Fruit fly (Drosophila melanogaster) whole organism, embryonic: Measurements from ENCODE around the gene vari.

Experiments
- Asciz ChIP-seq: fragments of 200-800 bp; sonication (Bioruptor generic); optimal IDR thresholded peaks from 2 replicates; lab custom pipeline; 2017; ENCODE audit warnings: missing biosample characterization, mild to moderate bottlenecking, missing genetic modification characterization, missing genetic modification reagents
- Bdp1 ChIP-seq: fragments of 200-800 bp; sonication (Bioruptor generic); optimal IDR thresholded peaks from 3 replicates; lab custom pipeline; 2016; ENCODE audit warnings: missing biosample characterization, missing genetic modification characterization
- CG10321 ChIP-seq: fragments of 200-800 bp; sonication (Bioruptor generic); IDR thresholded peaks from 2 replicates; pipeline ENCODE4 v1.3.6; 2022; ENCODE audit warnings: missing biosample characterization, missing genetic modification characterization
- CG10565 ChIP-seq: fragments of 200-800 bp; sonication (Bioruptor generic); optimal IDR thresholded peaks from 3 replicates; lab custom pipeline; 2016; ENCODE audit warnings: missing biosample characterization, mild to moderate bottlenecking, missing genetic modification characterization
- CG12236 ChIP-seq: fragments of 200-800 bp; sonication (Bioruptor generic); optimal IDR thresholded peaks from 2 replicates; lab custom pipeline; 2016; ENCODE audit warnings: missing biosample characterization, missing genetic modification characterization
- CG14014 ChIP-seq: fragments of 200-800 bp; sonication (Bioruptor generic); IDR thresholded peaks from 2 replicates; pipeline ENCODE4 v1.3.6; 2022; ENCODE audit warnings: missing biosample characterization, missing genetic modification characterization
- CG17829 ChIP-seq: fragments of 200-800 bp; optimal IDR thresholded peaks from 2 replicates; lab custom pipeline; 2019; ENCODE audit warnings: missing biosample characterization, mild to moderate bottlenecking, missing genetic modification characterization, moderate library complexity
- CG2129 ChIP-seq: fragments of 200-800 bp; sonication (Bioruptor generic); IDR thresholded peaks from 2 replicates; pipeline ENCODE4 v1.3.6; 2022; ENCODE audit warnings: missing biosample characterization, missing genetic modification characterization; ENCODE audit not compliant: partially characterized antibody
- CG30403 ChIP-seq: fragments of 200-800 bp; sonication (Bioruptor generic); optimal IDR thresholded peaks from 3 replicates; lab custom pipeline; 2016; ENCODE audit warnings: missing biosample characterization, missing genetic modification characterization
- CG32532 ChIP-seq: fragments of 200-800 bp; sonication (Bioruptor generic); IDR thresholded peaks from 2 replicates; pipeline ENCODE4 v1.3.6; 2022; ENCODE audit warnings: missing biosample characterization, missing genetic modification characterization
- CG6689 ChIP-seq: fragments of 200-800 bp; sonication (Bioruptor generic); IDR thresholded peaks from 2 replicates; pipeline ENCODE4 v1.3.6; 2022; ENCODE audit warnings: missing biosample characterization, missing genetic modification characterization
- CG7271 ChIP-seq: fragments of 200-800 bp; sonication (Bioruptor generic); optimal IDR thresholded peaks from 2 replicates; lab custom pipeline; 2018; ENCODE audit warnings: missing biosample characterization, mild to moderate bottlenecking, missing genetic modification characterization, moderate library complexity
- CG7786 ChIP-seq: fragments of 200-800 bp; sonication (Bioruptor generic); optimal IDR thresholded peaks from 2 replicates; lab custom pipeline; 2016; ENCODE audit warnings: missing biosample characterization, missing genetic modification characterization
- CG7839 ChIP-seq: fragments of 200-800 bp; sonication (Bioruptor generic); optimal IDR thresholded peaks from 3 replicates; lab custom pipeline; 2018; ENCODE audit warnings: missing biosample characterization, mild to moderate bottlenecking, missing genetic modification characterization, moderate library complexity
- CG8359 ChIP-seq: fragments of 200-800 bp; sonication (Bioruptor generic); optimal IDR thresholded peaks from 2 replicates; lab custom pipeline; 2017; ENCODE audit warnings: missing biosample characterization, mild to moderate bottlenecking, missing genetic modification characterization, borderline replicate concordance
- CG9797 ChIP-seq: fragments of 200-800 bp; sonication (Bioruptor generic); optimal IDR thresholded peaks from 3 replicates; lab custom pipeline; 2018; ENCODE audit warnings: missing biosample characterization, mild to moderate bottlenecking, missing genetic modification characterization
- D19B ChIP-seq: fragments of 200-800 bp; sonication (Bioruptor generic); optimal IDR thresholded peaks from 2 replicates; lab custom pipeline; 2017; ENCODE audit warnings: missing biosample characterization, mild to moderate bottlenecking, missing genetic modification characterization
- Dbx ChIP-seq: fragments of 200-800 bp; sonication (Bioruptor generic); IDR thresholded peaks from 3 replicates; pipeline ENCODE4 v1.3.6; 2022; ENCODE audit warnings: missing biosample characterization, missing genetic modification characterization
- Dek ChIP-seq: fragments of 200-800 bp; sonication (Bioruptor generic); optimal IDR thresholded peaks from 3 replicates; lab custom pipeline; 2019; ENCODE audit warnings: missing biosample characterization, mild to moderate bottlenecking, missing genetic modification characterization, moderate library complexity
- Doc3 ChIP-seq: fragments of 200-800 bp; sonication (Bioruptor generic); IDR thresholded peaks from 3 replicates; pipeline ENCODE4 v1.3.6; 2022; ENCODE audit warnings: missing biosample characterization, missing genetic modification characterization; ENCODE audit not compliant: partially characterized antibody
- Ets65A ChIP-seq: fragments of 200-800 bp; sonication (Bioruptor generic); peaks from one replicate; lab custom pipeline; 2016; ENCODE audit warnings: missing biosample characterization, missing genetic modification characterization
- Gsc ChIP-seq: fragments of 200-800 bp; sonication (Bioruptor generic); IDR thresholded peaks from 2 replicates; pipeline ENCODE4 v1.3.6; 2022; ENCODE audit warnings: missing biosample characterization, missing genetic modification characterization
- Hand ChIP-seq: fragments of 200-800 bp; sonication (Bioruptor generic); optimal IDR thresholded peaks from 2 replicates; lab custom pipeline; 2017; ENCODE audit warnings: mild to moderate bottlenecking, missing biosample characterization, missing genetic modification reagents, missing genetic modification characterization
- HmgZ ChIP-seq: fragments of 200-800 bp; sonication (Bioruptor generic); optimal IDR thresholded peaks from 2 replicates; lab custom pipeline; 2018; ENCODE audit warnings: missing biosample characterization, mild to moderate bottlenecking, missing genetic modification characterization
- Hmr ChIP-seq: fragments of 200-800 bp; sonication (Bioruptor generic); optimal IDR thresholded peaks from 3 replicates; lab custom pipeline; 2017; ENCODE audit warnings: mild to moderate bottlenecking, missing biosample characterization, missing genetic modification reagents, missing genetic modification characterization
- Hr39 ChIP-seq: fragments of >200 bp; optimal IDR thresholded peaks from 2 replicates; lab custom pipeline; 2017
- Lhr ChIP-seq: fragments of 200-800 bp; sonication (Bioruptor generic); optimal IDR thresholded peaks from 3 replicates; lab custom pipeline; 2017; ENCODE audit warnings: mild to moderate bottlenecking, missing biosample characterization, missing genetic modification reagents, missing genetic modification characterization
- NfI ChIP-seq: fragments of 200-800 bp; sonication (Bioruptor generic); optimal IDR thresholded peaks from 3 replicates; lab custom pipeline; 2018; ENCODE audit warnings: missing biosample characterization, mild to moderate bottlenecking, missing genetic modification characterization, moderate library complexity
- Oaz ChIP-seq: fragments of 200-800 bp; sonication (Bioruptor generic); IDR thresholded peaks from 2 replicates; pipeline ENCODE4 v1.3.6; 2022; ENCODE audit warnings: missing biosample characterization, missing genetic modification characterization
- Ravus ChIP-seq: fragments of 200-800 bp; sonication (Bioruptor generic); IDR thresholded peaks from 2 replicates; pipeline ENCODE4 v1.3.6; 2022; ENCODE audit warnings: missing biosample characterization, missing genetic modification characterization
- ac ChIP-seq: fragments of 200-800 bp; sonication (Bioruptor generic); optimal IDR thresholded peaks from 3 replicates; lab custom pipeline; 2017; ENCODE audit warnings: missing biosample characterization, mild to moderate bottlenecking, missing genetic modification characterization
- bab2 ChIP-seq: fragments of 200-800 bp; sonication (Bioruptor generic); optimal IDR thresholded peaks from 2 replicates; lab custom pipeline; 2016; ENCODE audit warnings: missing biosample characterization, missing genetic modification characterization
- cg ChIP-seq: fragments of 200-800 bp; sonication (Bioruptor generic); optimal IDR thresholded peaks from 3 replicates; lab custom pipeline; 2019; ENCODE audit warnings: missing biosample characterization, mild to moderate bottlenecking, missing genetic modification characterization, moderate library complexity
- dati ChIP-seq: fragments of 200-800 bp; sonication (Bioruptor generic); IDR thresholded peaks from 2 replicates; pipeline ENCODE4 v1.3.6; 2022; ENCODE audit warnings: missing biosample characterization, missing genetic modification characterization
- dmrt99B ChIP-seq: fragments of 200-800 bp; sonication (Bioruptor generic); optimal IDR thresholded peaks from 2 replicates; lab custom pipeline; 2018; ENCODE audit warnings: missing biosample characterization, mild to moderate bottlenecking, missing genetic modification characterization, moderate library complexity
- eve ChIP-seq, 2 experiments: fragments of >200 bp; optimal IDR thresholded peaks; 2 replicates each; lab custom pipeline; 2017; ENCODE audit warnings: missing biosample characterization in 2 of 2, missing genetic modification characterization in 2 of 2
- gfzf ChIP-seq: fragments of 200-800 bp; sonication (Bioruptor generic); optimal IDR thresholded peaks from 2 replicates; lab custom pipeline; 2016; ENCODE audit warnings: missing biosample characterization, mild to moderate bottlenecking, missing genetic modification characterization, moderate library complexity
- klu ChIP-seq: fragments of 200-800 bp; sonication (Bioruptor generic); IDR thresholded peaks from 2 replicates; pipeline ENCODE4 v1.3.6; 2022; ENCODE audit warnings: missing biosample characterization, missing genetic modification characterization
- lov ChIP-seq, 2 experiments: fragments of 200-800 bp in 1 of 2; fragments of >200 bp in 1 of 2; sonication (Bioruptor generic) in 1 of 2; IDR thresholded peaks in 1 of 2; optimal IDR thresholded peaks in 1 of 2; 2 replicates in 1 of 2; 3 replicates in 1 of 2; pipeline versions ENCODE4 v1.3.6 to Lab custom; 2017 to 2022; ENCODE audit warnings: missing biosample characterization in 1 of 2, missing genetic modification characterization in 1 of 2
- pzg ChIP-seq: fragments of 200-800 bp; sonication (Bioruptor generic); optimal IDR thresholded peaks from 3 replicates; lab custom pipeline; 2018; ENCODE audit warnings: missing biosample characterization, mild to moderate bottlenecking, missing genetic modification characterization, moderate library complexity
- sc ChIP-seq, 3 experiments: fragments of >200 bp in 2 of 3; fragments of 200-800 bp in 1 of 3; sonication (Bioruptor generic) in 1 of 3; optimal IDR thresholded peaks; 2 replicates in 2 of 3; 3 replicates in 1 of 3; lab custom pipeline; 2017; ENCODE audit warnings: mild to moderate bottlenecking in 1 of 3, missing biosample characterization in 1 of 3, missing genetic modification characterization in 1 of 3, missing genetic modification reagents in 1 of 3
- scrt ChIP-seq: fragments of 200-800 bp; sonication (Bioruptor generic); optimal IDR thresholded peaks from 2 replicates; lab custom pipeline; 2018; ENCODE audit warnings: missing biosample characterization, mild to moderate bottlenecking, missing genetic modification characterization, moderate library complexity
- sens-2 ChIP-seq: fragments of 200-800 bp; sonication (Bioruptor generic); IDR thresholded peaks from 2 replicates; pipeline ENCODE4 v1.3.6; 2022; ENCODE audit warnings: missing biosample characterization, missing genetic modification characterization
- slbo ChIP-seq: fragments of 200-800 bp; sonication (Bioruptor generic); IDR thresholded peaks from 2 replicates; pipeline ENCODE4 v1.3.6; 2022; ENCODE audit warnings: missing biosample characterization, missing genetic modification characterization
- slou ChIP-seq: fragments of 200-800 bp; sonication (Bioruptor generic); optimal IDR thresholded peaks from 3 replicates; lab custom pipeline; 2016; ENCODE audit warnings: missing biosample characterization, missing genetic modification characterization
- sr ChIP-seq: fragments of 200-800 bp; sonication (Bioruptor generic); IDR thresholded peaks from 3 replicates; pipeline ENCODE4 v1.3.6; 2022; ENCODE audit warnings: missing biosample characterization, missing genetic modification characterization
- tgo ChIP-seq: fragments of 200-800 bp; sonication (Bioruptor generic); IDR thresholded peaks from 3 replicates; pipeline ENCODE4 v1.3.6; 2022; ENCODE audit warnings: missing biosample characterization, missing genetic modification characterization
- tio ChIP-seq: fragments of 200-800 bp; sonication (Bioruptor generic); optimal IDR thresholded peaks from 2 replicates; lab custom pipeline; 2017; ENCODE audit warnings: missing biosample characterization, missing genetic modification characterization, inconsistent platforms
- tll ChIP-seq, 2 experiments: fragments of 200-800 bp in 1 of 2; fragments of >200 bp in 1 of 2; sonication (Bioruptor generic) in 1 of 2; optimal IDR thresholded peaks; 2 replicates each; lab custom pipeline; 2017 to 2019; ENCODE audit warnings: missing biosample characterization in 2 of 2, missing genetic modification characterization in 2 of 2, mild to moderate bottlenecking in 1 of 2, moderate library complexity in 1 of 2
- trem ChIP-seq: fragments of 200-800 bp; optimal IDR thresholded peaks from 3 replicates; lab custom pipeline; 2019; ENCODE audit warnings: missing biosample characterization, mild to moderate bottlenecking, missing genetic modification characterization, moderate library complexity

The vari gene

dm6 chr2L:20770242-20770769, 26.5 kb downstream of the vari start, which contains the start of gene cad (continued):
- TF ChIP-seq Lhr (GFP tag; lab: Kevin White, UChicago) (no peak), Gsc (no peak), Ravus (no peak), CG10321 (peak; percentile 99), CG30403 (GFP tag; lab: Kevin White, UChicago) (no peak), Bdp1 (GFP tag; lab: Kevin White, UChicago) (no peak), CG17829 (peak; percentile 47), dati (GFP tag; lab: Robert Waterston, UW) (no peak), Asciz (GFP tag; lab: Kevin White, UChicago) (no peak), NfI (GFP tag; lab: Kevin White, UChicago) (peak; percentile 22), CG8359 (GFP tag; lab: Kevin White, UChicago) (no peak), klu (GFP tag; lab: Robert Waterston, UW) (no peak), CG10565 (GFP tag; lab: Kevin White, UChicago) (no peak), lov (optimal IDR thresholded peaks at IDR 0.05; lab: Kevin White, UChicago) (no peak), lov (GFP tag; IDR thresholded peaks at IDR 0.05; lab: Robert Waterston, UW) (peak; percentile 56; the same call in 1 of the 3 replicates), tll (GFP tag; optimal IDR thresholded peaks at IDR 0.05; lab: Kevin White, UChicago) (peak; percentile 42 to 80), trem (tag; lab: Kevin White, UChicago) (no peak), Oaz (no peak), Ets65A (no peak), tgo (no peak), CG2129 (GFP tag; lab: Robert Waterston, UW) (no peak), CG7839 (tag; lab: Kevin White, UChicago) (no peak), sr (GFP tag; lab: Robert Waterston, UW) (peak; percentile 55; the same call in 1 of the 3 replicates), Hr39 (lab: Kevin White, UChicago) (no peak), dmrt99B (tag; lab: Kevin White, UChicago) (no peak), CG14014 (GFP tag; lab: Robert Waterston, UW) (no peak), tio (GFP tag; lab: Kevin White, UChicago) (no peak), sc (optimal IDR thresholded peaks at IDR 0.05; lab: Kevin White, UChicago) (no peak), sc (GFP tag; optimal IDR thresholded peaks at IDR 0.05; lab: Kevin White, UChicago) (no peak), CG7786 (GFP tag; lab: Kevin White, UChicago) (no peak), Hand (GFP tag; lab: Kevin White, UChicago) (no peak), Doc3 (GFP tag; lab: Robert Waterston, UW) (no peak), gfzf (GFP tag; lab: Kevin White, UChicago) (no peak), Dbx (GFP tag; lab: Robert Waterston, UW) (no peak), CG6689 (GFP tag; lab: Robert Waterston, UW) (0 out of 2 replicates have a peak, but pooled peaks have one; percentile 18), D19B (GFP tag; lab: Kevin White, UChicago) (no peak), slou (no peak), slbo (GFP tag; lab: Robert Waterston, UW) (peak; percentile 5; the same call in 1 of the 2 replicates), Hmr (GFP tag; lab: Kevin White, UChicago) (peak; percentile 48), CG12236 (GFP tag; lab: Kevin White, UChicago) (no peak), CG32532 (GFP tag; lab: Robert Waterston, UW) (peak; percentile 52; the same call in 1 of the 2 replicates), sens-2 (GFP tag; lab: Robert Waterston, UW) (no peak), CG7271 (tag; lab: Kevin White, UChicago) (peak; percentile 54), pzg (no peak), scrt (peak; percentile 9), bab2 (GFP tag; lab: Kevin White, UChicago) (no peak), Dek (no peak), ac (no peak), cg (peak; percentile 15), CG9797 (no peak), eve (GFP tag; optimal IDR thresholded peaks at IDR 0.05; lab: Kevin White, UChicago) (no peak), HmgZ (tag; lab: Kevin White, UChicago) (peak; percentile 61)
